Worm (Caenorhabditis elegans) whole organism, L4 larva: ENCODE results near the gene F48B9.3.

Source experiments
- T20F7.1 ChIP-seq: fragments of 200-800 bp; sonication (Bioruptor generic); optimal IDR thresholded peaks from 2 replicates; lab custom pipeline; 2018; ENCODE audit warnings: mild to moderate bottlenecking, missing genetic modification characterization, missing compliant biosample characterization
- ZK337.2 ChIP-seq: fragments of 200-800 bp; sonication (Bioruptor generic); IDR thresholded peaks from 2 replicates; pipeline ENCODE4 v1.3.6; 2022; ENCODE audit warnings: missing genetic modification reagents, missing genetic modification characterization, missing compliant biosample characterization
- ceh-82 ChIP-seq: sonication (generic microtip); optimal IDR thresholded peaks from 2 replicates; lab custom pipeline; 2017; ENCODE audit warnings: missing biosample characterization, missing genetic modification characterization
- egl-27 ChIP-seq: sonication (generic microtip); optimal IDR thresholded peaks from 3 replicates; lab custom pipeline; 2017; ENCODE audit warnings: missing biosample characterization, missing genetic modification reagents, missing genetic modification characterization
- mdl-1 ChIP-seq, 2 experiments: fragments of 150-350 bp in 1 of 2; sonication (generic microtip) in 1 of 2; optimal IDR thresholded peaks; 2 replicates each; lab custom pipeline; 2014 to 2017; ENCODE audit warnings: missing biosample characterization in 2 of 2, missing genetic modification characterization in 2 of 2
- nhr-10 ChIP-seq: fragments of 150-350 bp; optimal IDR thresholded peaks from 2 replicates; lab custom pipeline; 2014; ENCODE audit warnings: missing biosample characterization, missing genetic modification characterization
- tra-1 ChIP-seq: fragments of 200-800 bp; sonication (Bioruptor generic); IDR thresholded peaks from 2 replicates; pipeline ENCODE4 v1.3.6; 2022; ENCODE audit warnings: missing genetic modification reagents, missing genetic modification characterization, missing compliant biosample characterization
- zag-1 ChIP-seq: fragments of 150-350 bp; optimal IDR thresholded peaks from 2 replicates; lab custom pipeline; 2014; ENCODE audit warnings: missing biosample characterization, missing genetic modification characterization

DNA sequence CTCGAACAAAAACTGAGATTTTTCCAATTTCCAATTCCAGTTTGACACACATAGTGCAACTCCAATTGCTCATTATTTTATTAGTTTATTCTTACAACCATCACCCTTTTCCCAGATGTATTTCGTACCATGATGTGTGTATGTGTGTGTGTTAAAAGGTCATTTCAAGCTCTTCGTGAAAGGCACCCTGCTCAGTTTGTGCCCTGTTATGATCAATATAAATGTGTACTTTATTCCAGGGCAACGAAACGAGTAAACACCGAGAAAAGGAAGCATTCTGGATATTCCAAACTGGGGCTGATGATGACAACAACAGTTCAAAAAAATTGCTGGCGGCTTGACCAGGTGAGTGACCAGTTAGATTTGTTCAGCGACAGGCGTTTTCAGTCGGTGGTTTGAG lies 45.9 kb downstream of the F48B9.3 start, which contains the start of gene peb-1:
- TF ChIP-seq egl-27 (no peak), tra-1 (GFP tag; lab: Robert Waterston, UW) (no peak), zag-1 (tag; lab: Kevin White, UChicago) (no peak), ZK337.2 (GFP tag; lab: Robert Waterston, UW) (no peak), T20F7.1 (GFP tag; lab: Kevin White, UChicago) (no peak), mdl-1 (tag; optimal IDR thresholded peaks at IDR 0.05; lab: Kevin White, UChicago) (no peak), nhr-10 (tag; lab: Kevin White, UChicago) (no peak), ceh-82 (no peak)
